Fruit fly (Drosophila melanogaster): ENCODE data around the gene in.
A peak's percentile ranks its signal among the peaks of the same experiment; 100 is the strongest.

The in gene

dm6 chr3L:20402665-20403492 lies 35.9 kb downstream of the in start (continued):
- peak; percentile 91 for TF ChIP-seq Eip78C (GFP tag)
- peak; percentile 73 for TF ChIP-seq acj6 (GFP tag; optimal IDR thresholded peaks at IDR 0.05)
- peak; percentile 28 for TF ChIP-seq CG16779 (tag; optimal IDR thresholded peaks at IDR 0.05)
- TF ChIP-seq achi (GFP tag; optimal IDR thresholded peaks at IDR 0.05) = peak; percentile 66
- no peak for TF ChIP-seq Hr4 (GFP tag; optimal IDR thresholded peaks at IDR 0.05)
- TF ChIP-seq dac (GFP tag; optimal IDR thresholded peaks at IDR 0.05) = no peak
- TF ChIP-seq CG7368 (GFP tag; optimal IDR thresholded peaks at IDR 0.05) = peak; percentile 55
- peak; percentile 56 for TF ChIP-seq CG3919 (GFP tag; optimal IDR thresholded peaks at IDR 0.05)
- TF ChIP-seq CG31627 (GFP tag; optimal IDR thresholded peaks at IDR 0.05) = peak; percentile 64
- peak; percentile 55 to 86 for TF ChIP-seq ss (GFP tag; optimal IDR thresholded peaks at IDR 0.05)
- TF ChIP-seq CG1621 (tag; optimal IDR thresholded peaks at IDR 0.05) = peak; percentile 75
- TF ChIP-seq CG8319 (GFP tag; optimal IDR thresholded peaks at IDR 0.05) = peak; percentile 34
- peak; percentile 70 for TF ChIP-seq Hr39 (GFP tag; optimal IDR thresholded peaks at IDR 0.05)
- no peak for TF ChIP-seq fkh (GFP tag; optimal IDR thresholded peaks at IDR 0.05)
- no peak for TF ChIP-seq Hr38 (GFP tag; optimal IDR thresholded peaks at IDR 0.05)
- TF ChIP-seq Sox102F (GFP tag; optimal IDR thresholded peaks at IDR 0.05) = peak; percentile 51
- peak; percentile 83 for TF ChIP-seq Ets96B (tag; optimal IDR thresholded peaks at IDR 0.05)
- peak; percentile 60 for TF ChIP-seq topi (GFP tag; optimal IDR thresholded peaks at IDR 0.05)
- no peak for TF ChIP-seq CG6276 (GFP tag; optimal IDR thresholded peaks at IDR 0.05)
- TF ChIP-seq CG9139 (GFP tag; optimal IDR thresholded peaks at IDR 0.05) = peak; percentile 73
- TF ChIP-seq CG10669 (GFP tag; optimal IDR thresholded peaks at IDR 0.05) = peak; percentile 77
- peak; percentile 86 for TF ChIP-seq dsx (GFP tag; optimal IDR thresholded peaks at IDR 0.05; ENCODE audit: poor library complexity, severe bottlenecking)
- peak; percentile 49 for TF ChIP-seq CG8632 (GFP tag; optimal IDR thresholded peaks at IDR 0.05)
- TF ChIP-seq lz (GFP tag; optimal IDR thresholded peaks at IDR 0.05) = peak; percentile 68
- TF ChIP-seq esn (GFP tag; optimal IDR thresholded peaks at IDR 0.05) = peak; percentile 54
- TF ChIP-seq net (GFP tag; optimal IDR thresholded peaks at IDR 0.05) = peak; percentile 17
- no peak for TF ChIP-seq Blimp-1 (GFP tag; optimal IDR thresholded peaks at IDR 0.05)
- peak; percentile 46 for TF ChIP-seq CG11762 (GFP tag; optimal IDR thresholded peaks at IDR 0.05; ENCODE audit: insufficient read depth)
- TF ChIP-seq svp (GFP tag) = peak; percentile 80

dm6 chr3L:20403493-20404379 lies 36.7 kb downstream of the in start:
- TF ChIP-seq salr (GFP tag; optimal IDR thresholded peaks at IDR 0.05) (peak; percentile 46 to 56), dsx (GFP tag; optimal IDR thresholded peaks at IDR 0.05; ENCODE audit: poor library complexity, severe bottlenecking) (peak; percentile 97), acj6 (GFP tag; optimal IDR thresholded peaks at IDR 0.05) (peak; percentile 57), CG32006 (GFP tag; optimal IDR thresholded peaks at IDR 0.05) (peak; percentile 68), CG6808 (GFP tag; optimal IDR thresholded peaks at IDR 0.05) (peak; percentile 80), CG6854 (GFP tag; optimal IDR thresholded peaks at IDR 0.05) (peak; percentile 36), CG7368 (GFP tag; optimal IDR thresholded peaks at IDR 0.05) (no peak), lz (GFP tag; optimal IDR thresholded peaks at IDR 0.05) (peak; percentile 75), eg (GFP tag; IDR thresholded peaks at IDR 0.05) (0 out of 3 replicates have a peak, but pooled peaks have one; percentile 5), CG10631 (GFP tag; optimal IDR thresholded peaks at IDR 0.05) (peak; percentile 70), CG16779 (tag; optimal IDR thresholded peaks at IDR 0.05) (peak; percentile 40), Lpt (GFP tag; optimal IDR thresholded peaks at IDR 0.05) (no peak), cyc (GFP tag; optimal IDR thresholded peaks at IDR 0.05) (peak; percentile 52), Eip93F (GFP tag; optimal IDR thresholded peaks at IDR 0.05) (peak; percentile 37), CG6276 (GFP tag; optimal IDR thresholded peaks at IDR 0.05) (peak; percentile 5), Hr4 (GFP tag; optimal IDR thresholded peaks at IDR 0.05) (peak; percentile 40), CG3919 (GFP tag; optimal IDR thresholded peaks at IDR 0.05) (peak; percentile 35), vri (GFP tag; optimal IDR thresholded peaks at IDR 0.05) (no peak), topi (GFP tag; optimal IDR thresholded peaks at IDR 0.05) (peak; percentile 88), ss (GFP tag; optimal IDR thresholded peaks at IDR 0.05) (peak; percentile 56 to 79), CG31627 (GFP tag; optimal IDR thresholded peaks at IDR 0.05) (peak; percentile 83), Ets96B (tag; optimal IDR thresholded peaks at IDR 0.05) (peak; percentile 47), OdsH (GFP tag; optimal IDR thresholded peaks at IDR 0.05) (peak; percentile 63), fd85E (GFP tag; optimal IDR thresholded peaks at IDR 0.05) (no peak), Eip78C (GFP tag) (peak; percentile 93), CG6163 (GFP tag; IDR thresholded peaks at IDR 0.05) (peak; percentile 42; the same call in 2 of the 3 replicates), CG34406 (GFP tag; optimal IDR thresholded peaks at IDR 0.05) (peak; percentile 63), net (GFP tag; optimal IDR thresholded peaks at IDR 0.05) (peak; percentile 41), CG6792 (GFP tag; optimal IDR thresholded peaks at IDR 0.05) (peak; percentile 60), CG10669 (GFP tag; optimal IDR thresholded peaks at IDR 0.05) (peak; percentile 63)

Measured in whole organism, prepupa.